Fruit fly (Drosophila melanogaster) whole organism, wandering third instar larva: ENCODE results near the gene slo.

Experiments
- CG32264 ChIP-seq: fragments of 200-800 bp; sonication (Bioruptor generic); optimal IDR thresholded peaks from 2 replicates; lab custom pipeline; 2016; ENCODE audit warnings: missing biosample characterization, missing genetic modification characterization
- CrebA ChIP-seq: fragments of 200-800 bp; sonication (Bioruptor generic); optimal IDR thresholded peaks from 2 replicates; lab custom pipeline; 2016; ENCODE audit warnings: missing biosample characterization, mild to moderate bottlenecking, missing genetic modification characterization, borderline replicate concordance
- Dfd ChIP-seq: fragments of >200 bp; optimal IDR thresholded peaks from 2 replicates; lab custom pipeline; 2017; ENCODE audit warnings: missing biosample characterization, missing genetic modification characterization
- Dif ChIP-seq: fragments of 200-275, 200-300 bp; sonication (Bioruptor generic); optimal IDR thresholded peaks from 2 replicates; lab custom pipeline; 2018; ENCODE audit warnings: missing biosample characterization, missing genetic modification characterization; ENCODE audit not compliant: partially characterized antibody
- GATAd ChIP-seq: sonication (Bioruptor generic); optimal IDR thresholded peaks from 2 replicates; lab custom pipeline; 2016; ENCODE audit warnings: missing biosample characterization, missing genetic modification characterization
- HLH106 ChIP-seq: fragments of 200-800 bp; optimal IDR thresholded peaks from 3 replicates; lab custom pipeline; 2019; ENCODE audit warnings: missing biosample characterization, mild to moderate bottlenecking, missing genetic modification characterization, moderate library complexity
- Hr78 ChIP-seq: fragments of >200 bp; optimal IDR thresholded peaks from 2 replicates; lab custom pipeline; 2017; ENCODE audit warnings: missing biosample characterization, missing genetic modification characterization
- Hr83 ChIP-seq: fragments of 200-300 bp; sonication (Bioruptor generic); optimal IDR thresholded peaks from 2 replicates; lab custom pipeline; 2016; ENCODE audit warnings: missing biosample characterization, mild to moderate bottlenecking, missing genetic modification characterization, moderate library complexity; ENCODE audit not compliant: poor library complexity, severe bottlenecking
- Jra ChIP-seq: sonication (Bioruptor generic); optimal IDR thresholded peaks from 2 replicates; lab custom pipeline; 2016; ENCODE audit warnings: missing biosample characterization, missing genetic modification characterization
- Myc ChIP-seq: fragments of >200 bp; optimal IDR thresholded peaks from 2 replicates; lab custom pipeline; 2017
- N ChIP-seq: fragments of >200 bp; optimal IDR thresholded peaks from 2 replicates; lab custom pipeline; 2018; ENCODE audit warnings: missing biosample characterization, missing external identifiers, missing genetic modification characterization
- OdsH ChIP-seq: fragments of 200-800 bp; sonication (Bioruptor generic); optimal IDR thresholded peaks from 2 replicates; lab custom pipeline; 2016; ENCODE audit warnings: missing biosample characterization, mild to moderate bottlenecking, missing genetic modification characterization
- Rel ChIP-seq, 2 experiments: fragments of 200-800 bp; sonication (Bioruptor generic) in 1 of 2; optimal IDR thresholded peaks; 2 replicates in 1 of 2; 3 replicates in 1 of 2; lab custom pipeline; 2016 to 2019; ENCODE audit warnings: mild to moderate bottlenecking in 2 of 2, missing biosample characterization in 2 of 2, missing genetic modification characterization in 2 of 2, moderate library complexity in 1 of 2
- Sp1 ChIP-seq: fragments of 200-800 bp; sonication (Bioruptor generic); optimal IDR thresholded peaks from 3 replicates; lab custom pipeline; 2019; ENCODE audit warnings: missing biosample characterization, mild to moderate bottlenecking, missing genetic modification characterization, moderate library complexity
- br ChIP-seq: fragments of 200-800 bp; sonication (Bioruptor generic); optimal IDR thresholded peaks from 2 replicates; lab custom pipeline; 2016; ENCODE audit warnings: missing biosample characterization, missing genetic modification characterization
- brk ChIP-seq: fragments of 200-800 bp; sonication (Bioruptor generic); optimal IDR thresholded peaks from 2 replicates; lab custom pipeline; 2016; ENCODE audit warnings: missing biosample characterization, mild to moderate bottlenecking, missing genetic modification characterization
- dmrt93B ChIP-seq: fragments of 200-800 bp; sonication (Bioruptor generic); optimal IDR thresholded peaks from 2 replicates; lab custom pipeline; 2018; ENCODE audit warnings: missing biosample characterization, mild to moderate bottlenecking, missing genetic modification characterization
- dsf ChIP-seq: sonication (Bioruptor generic); optimal IDR thresholded peaks from 2 replicates; lab custom pipeline; 2016; ENCODE audit warnings: missing biosample characterization, missing genetic modification characterization, borderline replicate concordance
- ey ChIP-seq: fragments of 200-800 bp; sonication (Bioruptor generic); optimal IDR thresholded peaks from 2 replicates; lab custom pipeline; 2016; ENCODE audit warnings: missing biosample characterization, missing genetic modification characterization
- foxo ChIP-seq, 2 experiments: fragments of 200-800 bp; sonication (Bioruptor generic); optimal IDR thresholded peaks; 2 replicates in 1 of 2; 3 replicates in 1 of 2; lab custom pipeline; 2016 to 2017; ENCODE audit warnings: missing biosample characterization in 2 of 2, missing genetic modification characterization in 2 of 2
- fru ChIP-seq: fragments of 200-800 bp; sonication (Bioruptor generic); optimal IDR thresholded peaks from 3 replicates; lab custom pipeline; 2016; ENCODE audit warnings: missing biosample characterization, mild to moderate bottlenecking, missing genetic modification characterization
- h ChIP-seq: fragments of 200-800 bp; sonication (Bioruptor generic); optimal IDR thresholded peaks from 3 replicates; lab custom pipeline; 2016; ENCODE audit warnings: missing biosample characterization, mild to moderate bottlenecking, missing genetic modification characterization
- jim ChIP-seq: fragments of 175-275, 200-325 bp; sonication (Bioruptor generic); optimal IDR thresholded peaks from 2 replicates; lab custom pipeline; 2016; ENCODE audit warnings: missing biosample characterization, mild to moderate bottlenecking, missing genetic modification characterization
- lola ChIP-seq: fragments of >200 bp; optimal IDR thresholded peaks from 2 replicates; lab custom pipeline; 2017; ENCODE audit warnings: missing biosample characterization, missing genetic modification characterization
- psq ChIP-seq: fragments of 200-800 bp; sonication (Bioruptor generic); optimal IDR thresholded peaks from 3 replicates; lab custom pipeline; 2017; ENCODE audit warnings: missing biosample characterization, mild to moderate bottlenecking, missing genetic modification characterization, moderate library complexity
- rgr ChIP-seq: fragments of 200-800 bp; sonication (Bioruptor generic); optimal IDR thresholded peaks from 3 replicates; lab custom pipeline; 2016; ENCODE audit warnings: missing biosample characterization, mild to moderate bottlenecking, missing genetic modification characterization
- sage ChIP-seq: fragments of 200-800 bp; sonication (Bioruptor generic); optimal IDR thresholded peaks from 2 replicates; lab custom pipeline; 2016; ENCODE audit warnings: missing biosample characterization, mild to moderate bottlenecking, missing genetic modification characterization
- sv ChIP-seq: fragments of 200-800 bp; sonication (Bioruptor generic); optimal IDR thresholded peaks from 3 replicates; lab custom pipeline; 2016; ENCODE audit warnings: missing biosample characterization, missing genetic modification characterization
- tai ChIP-seq: sonication (Bioruptor generic); optimal IDR thresholded peaks from 2 replicates; lab custom pipeline; 2016; ENCODE audit warnings: missing biosample characterization, missing genetic modification characterization
- woc ChIP-seq: sonication (Bioruptor generic); optimal IDR thresholded peaks from 2 replicates; lab custom pipeline; 2016; ENCODE audit warnings: missing biosample characterization, mild to moderate bottlenecking, missing genetic modification characterization

Gene slo

DNA sequence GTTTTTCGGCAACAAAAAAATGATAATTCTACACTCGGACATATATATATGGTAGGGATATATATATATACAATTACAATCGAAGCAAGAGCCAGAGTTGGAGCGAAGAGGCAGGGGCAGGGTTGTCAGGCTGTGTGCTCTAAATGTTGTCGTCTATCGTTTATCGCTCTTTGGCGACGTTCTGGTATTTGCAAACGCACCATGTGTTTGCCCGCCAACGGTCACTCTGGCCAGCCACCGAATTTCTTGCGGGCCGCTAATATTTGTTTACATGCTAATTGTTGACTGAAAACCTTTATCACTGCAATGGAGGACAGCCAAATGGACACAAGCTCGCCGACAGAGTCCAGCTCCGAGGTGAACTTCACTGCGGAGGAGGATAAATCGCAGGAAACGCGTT is 12.4 kb upstream of the slo start, which contains the start of the genes puf and ash2:
TSS of gene puf (minus strand) at position 121 of the 400 bp plus-strand sequence.
TSS of gene ash2 (plus strand) at position 203 of the 400 bp plus-strand sequence.
- TF ChIP-seq Sp1 (no peak), Dif (peak; percentile 25)

DNA sequence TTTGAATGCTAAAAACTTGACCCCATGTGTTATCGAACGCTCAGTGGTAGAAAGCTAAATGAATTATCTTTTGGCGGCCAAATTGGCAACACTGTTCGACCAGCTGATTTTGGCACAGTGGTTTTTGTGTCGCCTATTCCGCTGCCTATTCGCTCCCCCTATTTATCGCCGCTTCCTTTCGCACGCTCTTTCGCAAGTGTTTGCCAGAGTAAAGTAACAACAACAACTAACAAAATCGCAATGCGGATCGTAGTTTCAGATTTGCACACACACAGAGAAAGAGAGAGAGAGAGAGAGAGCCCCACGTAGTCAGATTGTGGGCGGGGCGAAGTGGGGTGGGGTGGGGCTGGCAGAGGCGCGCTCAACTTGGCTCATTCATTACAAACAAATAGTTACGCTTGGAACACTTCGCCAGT is 11.2 kb upstream of the slo start:
- TF ChIP-seq ey, result peak; percentile 15
- TF ChIP-seq br (GFP tag; lab: Kevin White, UChicago), result no peak
- no peak for TF ChIP-seq Rel (GFP tag; optimal IDR thresholded peaks at IDR 0.05; lab: Kevin White, UChicago)
- no peak for TF ChIP-seq Rel (tag; optimal IDR thresholded peaks at IDR 0.05; lab: Kevin White, UChicago)
- TF ChIP-seq Sp1, result peak; percentile 31
- TF ChIP-seq rgr (GFP tag; lab: Kevin White, UChicago), result peak; percentile 38
- peak; percentile 43 for TF ChIP-seq OdsH (GFP tag; lab: Kevin White, UChicago)
- no peak for TF ChIP-seq CG32264 (GFP tag; lab: Kevin White, UChicago)
- TF ChIP-seq Dif, result peak; percentile 56
- no peak for TF ChIP-seq Myc (lab: Kevin White, UChicago)
- TF ChIP-seq HLH106, result peak; percentile 32
- no peak for TF ChIP-seq Jra (GFP tag; lab: Kevin White, UChicago)
- peak; percentile 94 for TF ChIP-seq psq
- no peak for TF ChIP-seq dmrt93B
- TF ChIP-seq, all 38 proteins: peak for 7

DNA sequence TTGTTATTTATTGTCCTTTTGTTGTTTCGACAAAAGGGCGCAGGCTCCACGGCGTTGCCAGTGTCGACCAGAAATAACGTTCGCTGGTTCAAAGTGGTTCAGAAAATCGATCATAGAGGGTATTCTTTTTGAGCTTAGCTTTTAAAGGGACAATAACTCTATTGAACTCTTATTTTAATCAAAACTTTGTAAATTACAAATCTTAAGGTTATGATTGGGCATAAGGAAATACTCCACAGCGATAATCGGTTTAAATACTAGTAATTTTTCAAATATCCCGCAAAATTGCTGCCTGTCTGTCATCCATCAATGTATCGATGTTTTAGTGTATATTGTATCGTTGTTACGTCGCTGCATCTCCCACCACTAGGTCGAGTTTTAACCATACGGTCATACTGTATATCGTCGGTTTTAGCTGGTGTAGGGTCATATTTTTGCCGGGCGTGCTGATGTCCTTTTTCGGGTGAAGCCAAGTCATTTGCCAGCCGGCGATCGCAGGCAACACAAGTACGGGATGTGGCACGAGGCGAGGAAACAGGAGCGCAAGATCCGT is 7.4 kb upstream of the slo start, which contains the start of the genes CG31125 and CG6695:
TSS of gene CG31125 (minus strand) at position 51 of the 553 bp plus-strand sequence.
TSS of gene CG6695 (plus strand) at position 391 of the 553 bp plus-strand sequence.
- TF ChIP-seq CG32264 (GFP tag; lab: Kevin White, UChicago) (no peak), Hr83 (GFP tag; lab: Kevin White, UChicago) (peak; percentile 75), Dfd (GFP tag; lab: Kevin White, UChicago) (no peak), HLH106 (peak; percentile 61), jim (GFP tag; lab: Kevin White, UChicago) (no peak), sv (GFP tag; lab: Kevin White, UChicago) (peak; percentile 58), Rel (GFP tag; optimal IDR thresholded peaks at IDR 0.05; lab: Kevin White, UChicago) (no peak), Rel (tag; optimal IDR thresholded peaks at IDR 0.05; lab: Kevin White, UChicago) (no peak), OdsH (GFP tag; lab: Kevin White, UChicago) (peak; percentile 40), psq (peak; percentile 47), ey (peak; percentile 50)

DNA sequence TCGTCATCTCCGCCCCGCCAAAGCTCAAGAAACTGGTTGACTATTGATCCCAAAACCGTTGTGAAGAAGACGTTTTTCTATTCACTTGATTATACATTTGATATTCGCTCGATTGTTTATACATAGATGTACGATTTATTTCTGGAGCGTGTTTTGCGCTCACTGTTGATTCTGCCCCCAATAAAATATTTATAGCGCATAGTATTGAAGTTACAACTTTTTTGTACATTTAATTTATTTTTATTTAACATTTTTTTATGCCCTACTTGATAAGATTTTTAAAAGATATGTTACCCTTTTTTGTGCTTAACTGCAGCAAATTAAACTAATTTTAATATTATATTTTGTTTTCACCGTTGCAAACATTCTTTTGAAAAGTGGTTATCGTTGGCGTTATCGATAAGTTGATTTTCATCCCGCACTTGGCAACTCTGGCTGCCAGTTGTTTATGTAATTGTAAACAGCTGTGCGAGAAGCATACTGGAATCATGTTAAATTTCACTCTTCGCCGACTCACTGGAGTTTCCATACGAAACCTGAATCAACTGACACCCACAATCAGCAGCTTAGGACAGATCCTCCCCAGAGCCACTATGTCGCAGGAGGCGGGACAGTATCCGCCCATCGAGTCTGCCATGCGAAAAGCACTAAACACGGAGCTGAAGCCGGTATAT is 3.0 kb upstream of the slo start, which contains the start of gene CG31126:
TSS of gene CG31126 (plus strand) at position 449 of the 674 bp plus-strand sequence.
- TF ChIP-seq h (no peak), sv (GFP tag; lab: Kevin White, UChicago) (no peak), OdsH (GFP tag; lab: Kevin White, UChicago) (no peak), GATAd (GFP tag; lab: Kevin White, UChicago) (no peak), Hr78 (GFP tag; lab: Kevin White, UChicago) (no peak), Dif (no peak), N (GFP tag; lab: Kevin White, UChicago) (no peak), brk (GFP tag; lab: Kevin White, UChicago) (no peak), Dfd (GFP tag; lab: Kevin White, UChicago) (no peak), dsf (GFP tag; lab: Kevin White, UChicago) (no peak), foxo (GFP tag; optimal IDR thresholded peaks at IDR 0.05; lab: Kevin White, UChicago) (no peak), fru (GFP tag; lab: Kevin White, UChicago) (no peak)

DNA sequence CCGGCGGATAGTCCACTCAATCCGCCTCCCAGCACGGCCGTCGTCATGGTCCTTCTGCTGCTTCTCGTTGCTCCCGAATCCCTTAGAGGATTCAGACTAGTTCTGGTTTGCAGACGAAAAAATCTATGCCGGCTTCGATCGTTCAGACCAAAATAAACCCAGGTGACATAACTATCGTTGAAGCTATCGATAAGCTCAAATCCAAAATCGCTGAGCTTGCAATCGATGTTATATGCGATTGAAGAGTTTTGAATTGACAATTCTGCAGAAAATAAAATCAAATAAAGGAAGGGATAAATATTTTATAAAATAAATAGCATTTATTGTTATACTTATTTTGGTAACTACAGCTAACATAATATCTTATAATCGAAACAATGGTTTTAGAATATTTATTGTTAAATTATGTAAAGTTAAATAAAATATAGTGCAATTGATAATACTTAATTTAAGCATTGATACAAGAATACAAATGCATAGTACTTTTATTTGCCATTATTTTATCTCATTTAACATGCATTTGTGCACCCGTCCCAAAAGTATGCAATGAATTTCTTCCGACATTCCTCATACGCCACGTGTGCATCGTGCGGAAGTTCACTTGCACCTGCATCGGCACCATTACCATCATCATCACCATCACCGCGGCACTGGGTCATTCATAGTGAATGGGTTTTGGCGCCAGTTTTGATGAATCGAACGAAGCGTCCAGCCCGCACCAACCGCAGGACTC is 446 bp upstream of the slo start, which contains the start of gene Ppox:
TSS of gene Ppox (minus strand) at position 173 of the 733 bp plus-strand sequence.
- no peak for TF ChIP-seq GATAd (GFP tag; lab: Kevin White, UChicago)
- no peak for TF ChIP-seq lola (GFP tag; lab: Kevin White, UChicago)
- no peak for TF ChIP-seq sage (GFP tag; lab: Kevin White, UChicago)
- TF ChIP-seq jim (GFP tag; lab: Kevin White, UChicago), result no peak
- no peak for TF ChIP-seq foxo (GFP tag; optimal IDR thresholded peaks at IDR 0.05; lab: Kevin White, UChicago)
- no peak for TF ChIP-seq Hr78 (GFP tag; lab: Kevin White, UChicago)
- no peak for TF ChIP-seq brk (GFP tag; lab: Kevin White, UChicago)
- TF ChIP-seq dmrt93B, result no peak
- TF ChIP-seq Dif, result no peak
- no peak for TF ChIP-seq woc (GFP tag; lab: Kevin White, UChicago)
- TF ChIP-seq tai (GFP tag; lab: Kevin White, UChicago), result no peak
- TF ChIP-seq CrebA (GFP tag; lab: Kevin White, UChicago), result no peak
- peak; percentile 10 for TF ChIP-seq Myc (lab: Kevin White, UChicago)
- no peak for TF ChIP-seq psq
- TF ChIP-seq OdsH (GFP tag; lab: Kevin White, UChicago), result no peak
- TF ChIP-seq ey, result no peak
- peak; percentile 25 for TF ChIP-seq Hr83 (GFP tag; lab: Kevin White, UChicago)
